Fruit fly (Drosophila melanogaster) whole organism, adult: ENCODE results near the gene kni.

ENCODE experiments used
- CG11617 ChIP-seq: fragments of 200-800 bp; sonication (Bioruptor generic); optimal IDR thresholded peaks from 2 replicates; lab custom pipeline; 2017; ENCODE audit warnings: mild to moderate bottlenecking, missing biosample characterization, missing genetic modification reagents, missing genetic modification characterization
- CG12768 ChIP-seq: fragments of 200-800 bp; sonication (Bioruptor generic); optimal IDR thresholded peaks from 2 replicates; lab custom pipeline; 2017; ENCODE audit warnings: missing biosample characterization, missing genetic modification characterization, mild to moderate bottlenecking, moderate library complexity, missing genetic modification reagents
- CG14711 ChIP-seq: fragments of 200-800 bp; sonication (Bioruptor generic); optimal IDR thresholded peaks from 2 replicates; lab custom pipeline; 2018; ENCODE audit warnings: missing biosample characterization, mild to moderate bottlenecking, missing genetic modification characterization, moderate library complexity
- CG1620 ChIP-seq: fragments of 200-800 bp; sonication (Bioruptor generic); optimal IDR thresholded peaks from 2 replicates; lab custom pipeline; 2016; ENCODE audit warnings: missing biosample characterization, missing genetic modification characterization
- CG33017 ChIP-seq: fragments of 200-800 bp; sonication (Bioruptor generic); optimal IDR thresholded peaks from 2 replicates; lab custom pipeline; 2018; ENCODE audit warnings: missing biosample characterization, mild to moderate bottlenecking, missing genetic modification characterization, moderate library complexity
- CG5204 ChIP-seq: fragments of 200-800 bp; sonication (Bioruptor generic); optimal IDR thresholded peaks from 2 replicates; lab custom pipeline; 2016; ENCODE audit warnings: missing biosample characterization, missing genetic modification characterization
- CG7045 ChIP-seq: fragments of 200-800 bp; sonication (Bioruptor generic); optimal IDR thresholded peaks from 2 replicates; lab custom pipeline; 2017; ENCODE audit warnings: missing biosample characterization, mild to moderate bottlenecking, missing genetic modification characterization
- CG7101 ChIP-seq: fragments of 200-800 bp; sonication (Bioruptor generic); optimal IDR thresholded peaks from 2 replicates; lab custom pipeline; 2018; ENCODE audit warnings: missing biosample characterization, mild to moderate bottlenecking, missing genetic modification characterization, moderate library complexity
- Clk ChIP-seq: fragments of 200-800 bp; sonication (Bioruptor generic); optimal IDR thresholded peaks from 2 replicates; lab custom pipeline; 2017; ENCODE audit warnings: missing biosample characterization, missing genetic modification characterization
- Crg-1 ChIP-seq: fragments of 200-800 bp; sonication (Bioruptor generic); optimal IDR thresholded peaks from 2 replicates; lab custom pipeline; 2016; ENCODE audit warnings: missing biosample characterization, missing genetic modification characterization
- Hr96 ChIP-seq: fragments of 200-800 bp; sonication (Bioruptor generic); optimal IDR thresholded peaks from 2 replicates; lab custom pipeline; 2016; ENCODE audit warnings: missing biosample characterization, missing genetic modification characterization
- bab1 ChIP-seq: fragments of 200-800 bp; sonication (Bioruptor generic); optimal IDR thresholded peaks from 3 replicates; lab custom pipeline; 2019; ENCODE audit warnings: missing biosample characterization, mild to moderate bottlenecking, missing genetic modification characterization, moderate library complexity
- cic ChIP-seq: fragments of 200-800 bp; sonication (Bioruptor generic); optimal IDR thresholded peaks from 2 replicates; lab custom pipeline; 2017; ENCODE audit warnings: missing biosample characterization, mild to moderate bottlenecking, missing genetic modification characterization, moderate library complexity
- cnc ChIP-seq, 2 experiments: fragments of >200 bp; optimal IDR thresholded peaks; 2 replicates each; lab custom pipeline; 2017
- kay ChIP-seq: fragments of 200-800 bp; sonication (Bioruptor generic); peaks from one replicate; lab custom pipeline; 2016; ENCODE audit warnings: missing biosample characterization, missing genetic modification characterization, borderline replicate concordance
- ovo ChIP-seq: fragments of 200-800 bp; sonication (Bioruptor generic); optimal IDR thresholded peaks from 2 replicates; lab custom pipeline; 2016; ENCODE audit warnings: missing biosample characterization, missing genetic modification characterization
- pad ChIP-seq: fragments of 200-800 bp; sonication (Bioruptor generic); optimal IDR thresholded peaks from 3 replicates; lab custom pipeline; 2017; ENCODE audit warnings: missing biosample characterization, missing genetic modification characterization, mild to moderate bottlenecking, moderate library complexity, missing genetic modification reagents
- tj ChIP-seq: fragments of 200-800 bp; sonication (Bioruptor generic); optimal IDR thresholded peaks from 3 replicates; lab custom pipeline; 2017; ENCODE audit warnings: missing biosample characterization, mild to moderate bottlenecking, missing genetic modification characterization, moderate library complexity
- toe ChIP-seq: fragments of 200-800 bp; sonication (Bioruptor generic); optimal IDR thresholded peaks from 2 replicates; lab custom pipeline; 2016; ENCODE audit warnings: missing biosample characterization, missing genetic modification characterization

Gene kni

dm6 chr3L:20657116-20657515, 38.1 kb downstream of the kni start:
- TF ChIP-seq ovo (GFP tag; lab: Kevin White, UChicago): no peak
- no peak for TF ChIP-seq kay (GFP tag; lab: Kevin White, UChicago)
- no peak for TF ChIP-seq CG12768 (GFP tag; lab: Kevin White, UChicago)
- no peak for TF ChIP-seq pad
- TF ChIP-seq CG7101 (tag; lab: Kevin White, UChicago): no peak
- TF ChIP-seq CG5204 (GFP tag; lab: Kevin White, UChicago): no peak
- no peak for TF ChIP-seq cnc (optimal IDR thresholded peaks at IDR 0.05; lab: Kevin White, UChicago)
- no peak for TF ChIP-seq cic (GFP tag; lab: Kevin White, UChicago)
- no peak for TF ChIP-seq CG1620 (GFP tag; lab: Kevin White, UChicago)
- no peak for TF ChIP-seq tj (GFP tag; lab: Kevin White, UChicago)
- no peak for TF ChIP-seq CG33017
- no peak for TF ChIP-seq Hr96 (GFP tag; lab: Kevin White, UChicago)

dm6 chr3L:20648957-20649356, 46.2 kb downstream of the kni start:
- TF ChIP-seq cnc (optimal IDR thresholded peaks at IDR 0.05; lab: Kevin White, UChicago): no peak
- TF ChIP-seq CG7101 (tag; lab: Kevin White, UChicago): no peak
- no peak for TF ChIP-seq kay (GFP tag; lab: Kevin White, UChicago)

- TF ChIP-seq tj (GFP tag; lab: Kevin White, UChicago): no peak
- TF ChIP-seq Crg-1 (GFP tag; lab: Kevin White, UChicago): no peak
- no peak for TF ChIP-seq bab1
These were observed 50.5 kb downstream of the kni start for dm6 chr3L:20644637-20645036.

dm6 chr3L:20643774-20644173, 51.4 kb downstream of the kni start:
- TF ChIP-seq CG14711 (tag; lab: Kevin White, UChicago): no peak
- TF ChIP-seq CG7045: no peak
- TF ChIP-seq Crg-1 (GFP tag; lab: Kevin White, UChicago): no peak
- TF ChIP-seq CG11617 (GFP tag; lab: Kevin White, UChicago): no peak
- no peak for TF ChIP-seq cnc (optimal IDR thresholded peaks at IDR 0.05; lab: Kevin White, UChicago)
- no peak for TF ChIP-seq toe (GFP tag; lab: Kevin White, UChicago)
- no peak for TF ChIP-seq CG7101 (tag; lab: Kevin White, UChicago)
- no peak for TF ChIP-seq bab1
- no peak for TF ChIP-seq kay (GFP tag; lab: Kevin White, UChicago)
- TF ChIP-seq Hr96 (GFP tag; lab: Kevin White, UChicago): no peak
- TF ChIP-seq Clk (GFP tag; lab: Kevin White, UChicago): no peak
- TF ChIP-seq CG12768 (GFP tag; lab: Kevin White, UChicago): no peak
- TF ChIP-seq CG1620 (GFP tag; lab: Kevin White, UChicago): no peak
